Fruit fly (Drosophila melanogaster) whole organism, adult: Measurements from ENCODE around the gene Hsp22.

Experiments used
- CG11617 ChIP-seq: fragments of 200-800 bp; sonication (Bioruptor generic); optimal IDR thresholded peaks from 2 replicates; lab custom pipeline; 2017; ENCODE audit warnings: mild to moderate bottlenecking, missing biosample characterization, missing genetic modification reagents, missing genetic modification characterization
- CG12768 ChIP-seq: fragments of 200-800 bp; sonication (Bioruptor generic); optimal IDR thresholded peaks from 2 replicates; lab custom pipeline; 2017; ENCODE audit warnings: missing biosample characterization, missing genetic modification characterization, mild to moderate bottlenecking, moderate library complexity, missing genetic modification reagents
- CG14711 ChIP-seq: fragments of 200-800 bp; sonication (Bioruptor generic); optimal IDR thresholded peaks from 2 replicates; lab custom pipeline; 2018; ENCODE audit warnings: missing biosample characterization, mild to moderate bottlenecking, missing genetic modification characterization, moderate library complexity
- CG1620 ChIP-seq: fragments of 200-800 bp; sonication (Bioruptor generic); optimal IDR thresholded peaks from 2 replicates; lab custom pipeline; 2016; ENCODE audit warnings: missing biosample characterization, missing genetic modification characterization
- CG33017 ChIP-seq: fragments of 200-800 bp; sonication (Bioruptor generic); optimal IDR thresholded peaks from 2 replicates; lab custom pipeline; 2018; ENCODE audit warnings: missing biosample characterization, mild to moderate bottlenecking, missing genetic modification characterization, moderate library complexity
- CG5204 ChIP-seq: fragments of 200-800 bp; sonication (Bioruptor generic); optimal IDR thresholded peaks from 2 replicates; lab custom pipeline; 2016; ENCODE audit warnings: missing biosample characterization, missing genetic modification characterization
- CG7045 ChIP-seq: fragments of 200-800 bp; sonication (Bioruptor generic); optimal IDR thresholded peaks from 2 replicates; lab custom pipeline; 2017; ENCODE audit warnings: missing biosample characterization, mild to moderate bottlenecking, missing genetic modification characterization
- CG7101 ChIP-seq: fragments of 200-800 bp; sonication (Bioruptor generic); optimal IDR thresholded peaks from 2 replicates; lab custom pipeline; 2018; ENCODE audit warnings: missing biosample characterization, mild to moderate bottlenecking, missing genetic modification characterization, moderate library complexity
- Clk ChIP-seq: fragments of 200-800 bp; sonication (Bioruptor generic); optimal IDR thresholded peaks from 2 replicates; lab custom pipeline; 2017; ENCODE audit warnings: missing biosample characterization, missing genetic modification characterization
- Crg-1 ChIP-seq: fragments of 200-800 bp; sonication (Bioruptor generic); optimal IDR thresholded peaks from 2 replicates; lab custom pipeline; 2016; ENCODE audit warnings: missing biosample characterization, missing genetic modification characterization
- Hr96 ChIP-seq: fragments of 200-800 bp; sonication (Bioruptor generic); optimal IDR thresholded peaks from 2 replicates; lab custom pipeline; 2016; ENCODE audit warnings: missing biosample characterization, missing genetic modification characterization
- Mnt ChIP-seq: fragments of 200-800 bp; sonication (Bioruptor generic); optimal IDR thresholded peaks from 2 replicates; lab custom pipeline; 2016; ENCODE audit warnings: missing biosample characterization, mild to moderate bottlenecking, missing genetic modification characterization
- bab1 ChIP-seq: fragments of 200-800 bp; sonication (Bioruptor generic); optimal IDR thresholded peaks from 3 replicates; lab custom pipeline; 2019; ENCODE audit warnings: missing biosample characterization, mild to moderate bottlenecking, missing genetic modification characterization, moderate library complexity
- cic ChIP-seq: fragments of 200-800 bp; sonication (Bioruptor generic); optimal IDR thresholded peaks from 2 replicates; lab custom pipeline; 2017; ENCODE audit warnings: missing biosample characterization, mild to moderate bottlenecking, missing genetic modification characterization, moderate library complexity
- cnc ChIP-seq, 2 experiments: fragments of >200 bp; optimal IDR thresholded peaks; 2 replicates each; lab custom pipeline; 2017
- kay ChIP-seq: fragments of 200-800 bp; sonication (Bioruptor generic); peaks from one replicate; lab custom pipeline; 2016; ENCODE audit warnings: missing biosample characterization, missing genetic modification characterization, borderline replicate concordance
- ovo ChIP-seq: fragments of 200-800 bp; sonication (Bioruptor generic); optimal IDR thresholded peaks from 2 replicates; lab custom pipeline; 2016; ENCODE audit warnings: missing biosample characterization, missing genetic modification characterization
- pad ChIP-seq: fragments of 200-800 bp; sonication (Bioruptor generic); optimal IDR thresholded peaks from 3 replicates; lab custom pipeline; 2017; ENCODE audit warnings: missing biosample characterization, missing genetic modification characterization, mild to moderate bottlenecking, moderate library complexity, missing genetic modification reagents
- tj ChIP-seq: fragments of 200-800 bp; sonication (Bioruptor generic); optimal IDR thresholded peaks from 3 replicates; lab custom pipeline; 2017; ENCODE audit warnings: missing biosample characterization, mild to moderate bottlenecking, missing genetic modification characterization, moderate library complexity
- toe ChIP-seq: fragments of 200-800 bp; sonication (Bioruptor generic); optimal IDR thresholded peaks from 2 replicates; lab custom pipeline; 2016; ENCODE audit warnings: missing biosample characterization, missing genetic modification characterization

Hsp22 gene

DNA sequence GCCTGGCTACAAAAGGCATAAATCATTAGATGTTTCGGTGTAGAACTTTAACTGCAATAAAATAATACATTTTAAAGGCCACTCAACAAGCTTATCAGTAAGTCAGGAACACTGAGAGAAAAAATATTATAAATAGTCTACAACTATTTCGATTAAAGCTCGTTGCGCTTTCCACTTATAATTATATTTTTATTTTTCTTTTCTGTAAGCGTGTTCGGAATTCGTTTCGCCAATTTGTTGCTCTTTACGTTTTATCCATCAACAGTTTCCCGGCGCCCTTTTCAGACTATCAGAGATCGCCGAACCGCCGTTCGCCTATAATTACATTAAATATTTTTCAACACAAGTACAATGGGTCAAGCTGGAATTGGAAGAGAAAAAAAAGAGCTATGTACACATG lies 33.7 kb upstream of the Hsp22 start:
- TF ChIP-seq toe: no peak
- no peak for TF ChIP-seq Hr96 (GFP tag; lab: Kevin White, UChicago)
- peak; percentile 15 for TF ChIP-seq CG5204
- TF ChIP-seq CG33017: peak; percentile 5
- peak; percentile 77 for TF ChIP-seq kay (GFP tag; lab: Kevin White, UChicago)

- TF ChIP-seq CG12768 (GFP tag; lab: Kevin White, UChicago) (peak; percentile 40), Mnt (peak; percentile 30), Hr96 (GFP tag; lab: Kevin White, UChicago) (peak; percentile 1), toe (no peak)
Measured at dm6 chr3L:9340232-9340631, 32.5 kb upstream of the Hsp22 start.

DNA sequence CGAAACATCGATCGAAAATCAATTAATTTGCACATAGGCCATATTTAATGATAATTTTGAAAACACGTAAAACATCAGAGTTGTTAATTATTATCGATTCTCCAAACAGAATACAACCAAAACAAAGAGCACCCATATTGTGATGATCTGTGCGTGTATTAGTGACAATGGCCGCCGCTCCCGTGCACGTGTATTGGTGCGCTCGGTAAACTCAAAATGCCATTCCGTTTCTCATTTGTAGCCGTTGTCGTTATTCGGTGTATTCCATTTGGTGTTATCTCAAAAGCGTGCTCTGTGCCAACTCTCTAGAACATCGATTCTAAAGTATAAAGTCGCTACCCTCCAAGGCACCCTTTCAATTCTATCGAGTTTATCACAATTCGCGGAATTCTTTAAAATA lies 31.9 kb upstream of the Hsp22 start:
- no peak for TF ChIP-seq CG5204
- no peak for TF ChIP-seq CG1620 (GFP tag; lab: Kevin White, UChicago)
- TF ChIP-seq Crg-1: no peak
- no peak for TF ChIP-seq CG33017
- peak; percentile 21 for TF ChIP-seq cic (GFP tag; lab: Kevin White, UChicago)
- no peak for TF ChIP-seq Clk
- TF ChIP-seq CG7101 (tag; lab: Kevin White, UChicago): no peak
- TF ChIP-seq CG12768 (GFP tag; lab: Kevin White, UChicago): peak; percentile 2

DNA sequence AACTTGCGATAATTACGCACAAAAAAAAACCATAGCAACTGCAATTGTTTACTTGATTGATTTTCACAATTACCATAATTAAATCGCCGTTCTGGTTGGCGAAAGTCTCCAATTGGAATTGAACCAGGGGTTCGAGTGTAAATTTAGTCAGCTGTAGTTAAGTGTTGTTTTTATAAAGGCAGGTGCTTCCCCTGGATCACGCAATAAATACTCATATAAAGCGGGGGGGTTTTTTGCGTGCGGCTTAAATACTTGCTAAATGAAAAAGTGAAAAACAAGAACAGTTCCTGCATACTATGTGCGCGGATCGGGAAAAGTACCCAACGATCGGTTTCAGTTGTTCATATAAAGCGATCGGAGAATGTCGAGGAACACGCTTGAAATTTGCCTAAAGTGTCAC lies 28.8 kb upstream of the Hsp22 start:
- TF ChIP-seq cnc (optimal IDR thresholded peaks at IDR 0.05; lab: Kevin White, UChicago) (no peak), toe (no peak), Clk (no peak), CG12768 (GFP tag; lab: Kevin White, UChicago) (peak; percentile 42)

DNA sequence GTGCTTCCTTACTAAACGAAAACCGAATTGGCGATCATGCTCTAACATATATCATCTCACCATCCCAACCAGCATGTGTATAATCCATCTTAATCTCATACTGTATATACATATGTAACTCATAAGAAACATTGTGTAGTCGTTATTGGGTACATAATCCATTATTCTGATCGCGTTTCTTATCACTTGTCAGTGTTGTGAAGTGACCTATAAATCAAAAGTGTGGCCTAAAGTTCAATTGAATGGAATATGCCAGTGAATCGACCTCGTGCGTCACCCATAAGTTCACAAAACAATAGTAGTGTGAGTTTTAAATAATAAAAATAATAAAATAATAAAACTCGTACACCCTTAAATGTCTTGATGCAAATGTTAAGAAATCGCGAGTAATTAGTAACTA lies 27.6 kb upstream of the Hsp22 start:
- TF ChIP-seq CG7101 (tag; lab: Kevin White, UChicago): no peak
- TF ChIP-seq Mnt: no peak
- no peak for TF ChIP-seq bab1 (GFP tag; lab: Kevin White, UChicago)
- TF ChIP-seq Crg-1: no peak
- TF ChIP-seq CG33017: no peak
- no peak for TF ChIP-seq CG7045 (GFP tag; lab: Kevin White, UChicago)
- no peak for TF ChIP-seq toe
- TF ChIP-seq Hr96 (GFP tag; lab: Kevin White, UChicago): no peak
- no peak for TF ChIP-seq ovo (GFP tag; lab: Kevin White, UChicago)
- no peak for TF ChIP-seq Clk
- no peak for TF ChIP-seq CG11617 (GFP tag; lab: Kevin White, UChicago)
- TF ChIP-seq tj (GFP tag; lab: Kevin White, UChicago): no peak
- no peak for TF ChIP-seq CG5204
- TF ChIP-seq CG1620 (GFP tag; lab: Kevin White, UChicago): no peak
- no peak for TF ChIP-seq CG12768 (GFP tag; lab: Kevin White, UChicago)
- TF ChIP-seq cnc (optimal IDR thresholded peaks at IDR 0.05; lab: Kevin White, UChicago): no peak
- no peak for TF ChIP-seq pad (GFP tag; lab: Kevin White, UChicago)
- TF ChIP-seq CG14711: no peak
- no peak for TF ChIP-seq cic (GFP tag; lab: Kevin White, UChicago)
- TF ChIP-seq kay (GFP tag; lab: Kevin White, UChicago): no peak

DNA sequence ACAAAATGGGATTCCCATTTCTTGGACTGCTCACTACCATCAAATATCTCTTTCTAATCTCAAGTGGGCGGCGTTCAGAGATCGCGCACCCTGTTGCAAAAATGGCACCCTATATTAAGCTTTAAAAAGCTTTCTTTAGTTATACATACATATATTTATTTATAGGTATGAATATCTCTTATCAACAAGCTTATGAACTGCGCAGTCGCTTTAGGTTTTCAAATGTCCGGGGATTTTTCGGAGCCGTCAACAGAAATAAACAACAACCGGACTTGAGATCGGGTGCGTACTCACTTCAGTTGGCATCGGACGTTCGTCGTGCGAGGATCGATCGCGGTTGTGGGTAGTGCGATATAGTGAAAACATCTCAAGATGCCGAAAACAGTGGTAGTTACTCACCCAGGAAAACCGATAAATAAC lies 23.4 kb upstream of the Hsp22 start, which contains the start of gene PGRP-LF:
TSS of gene PGRP-LF (plus strand) at position 296 of the 420 bp plus-strand sequence.
- TF ChIP-seq cic (GFP tag; lab: Kevin White, UChicago) (peak; percentile 92), cnc (optimal IDR thresholded peaks at IDR 0.05; lab: Kevin White, UChicago) (no peak), Crg-1 (no peak), CG11617 (GFP tag; lab: Kevin White, UChicago) (peak; percentile 7), Hr96 (GFP tag; lab: Kevin White, UChicago) (peak; percentile 36), Mnt (peak; percentile 60), CG5204 (peak; percentile 38), Clk (peak; percentile 5), pad (GFP tag; lab: Kevin White, UChicago) (no peak), CG7045 (GFP tag; lab: Kevin White, UChicago) (no peak), CG33017 (peak; percentile 74), CG1620 (GFP tag; lab: Kevin White, UChicago) (no peak), tj (GFP tag; lab: Kevin White, UChicago) (no peak), bab1 (GFP tag; lab: Kevin White, UChicago) (peak; percentile 24), CG14711 (no peak), kay (GFP tag; lab: Kevin White, UChicago) (peak; percentile 99), CG12768 (GFP tag; lab: Kevin White, UChicago) (peak; percentile 85), ovo (GFP tag; lab: Kevin White, UChicago) (no peak), toe (peak; percentile 50), CG7101 (tag; lab: Kevin White, UChicago) (peak; percentile 54)

dm6 chr3L:9353733-9354132 lies 19.0 kb upstream of the Hsp22 start, which contains the start of gene CG32040:
Gene CG32040, plus strand, starts transcription at chr3L:9354033.
- TF ChIP-seq CG33017 (no peak), cic (GFP tag; lab: Kevin White, UChicago) (no peak), Crg-1 (no peak), toe (no peak), Mnt (no peak), cnc (optimal IDR thresholded peaks at IDR 0.05; lab: Kevin White, UChicago) (no peak), CG1620 (GFP tag; lab: Kevin White, UChicago) (no peak), kay (GFP tag; lab: Kevin White, UChicago) (no peak), pad (GFP tag; lab: Kevin White, UChicago) (no peak), CG5204 (no peak), Clk (no peak), ovo (GFP tag; lab: Kevin White, UChicago) (no peak)
